Worm (Caenorhabditis elegans) whole organism, mixed stage, embryonic: ENCODE results near the gene noah-2.

Experiments
- blmp-1 ChIP-seq: fragments of 150-350 bp; optimal IDR thresholded peaks from 2 replicates; lab custom pipeline; 2014; ENCODE audit warnings: missing biosample characterization, missing genetic modification characterization
- ceh-83 ChIP-seq: fragments of 200-800 bp; sonication (Bioruptor generic); optimal IDR thresholded peaks from 2 replicates; lab custom pipeline; 2018; ENCODE audit warnings: mild to moderate bottlenecking, missing genetic modification characterization, missing compliant biosample characterization
- snpc-4 ChIP-seq: fragments of 150-350 bp; optimal IDR thresholded peaks from 2 replicates; lab custom pipeline; 2014; ENCODE audit warnings: missing biosample characterization, missing genetic modification characterization
- ztf-11 ChIP-seq: fragments of 150-350 bp; optimal IDR thresholded peaks from 2 replicates; lab custom pipeline; 2014; ENCODE audit warnings: missing biosample characterization, missing genetic modification characterization

DNA sequence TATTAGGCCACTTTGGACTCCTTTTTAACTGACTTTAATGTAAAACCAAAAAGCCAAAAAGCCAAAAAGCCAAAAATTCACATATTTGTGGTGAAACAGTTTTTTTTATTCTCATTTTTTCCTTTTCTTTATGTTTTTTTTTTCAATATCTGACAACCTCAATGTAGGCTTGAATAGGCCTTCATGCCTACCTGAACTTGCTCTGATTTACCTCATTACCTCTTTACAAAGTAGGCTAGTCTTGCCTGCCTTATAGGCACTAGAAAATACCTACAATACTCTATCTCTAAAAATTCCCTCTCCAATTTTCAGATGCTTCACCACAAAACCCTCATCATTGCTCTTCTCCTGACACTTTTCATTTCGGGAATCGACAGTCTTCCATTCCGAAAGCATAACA, 15.2 kb downstream of the noah-2 start, which contains the start of gene ins-34:
- no peak for TF ChIP-seq blmp-1 (tag; lab: Kevin White, UChicago)
- no peak for TF ChIP-seq ztf-11
- TF ChIP-seq snpc-4 (tag; lab: Kevin White, UChicago), result no peak
- TF ChIP-seq ceh-83 (GFP tag; lab: Kevin White, UChicago), result no peak
